Worm (Caenorhabditis elegans) whole organism, L1 larva: Measurements from ENCODE around the gene R07E5.7.

Experiments used
- C04F5.9 ChIP-seq: sonication (generic microtip); optimal IDR thresholded peaks from 2 replicates; lab custom pipeline; 2016; ENCODE audit warnings: missing genetic modification characterization, missing compliant biosample characterization
- C16A3.4 ChIP-seq: fragments of 150-350 bp; optimal IDR thresholded peaks from 2 replicates; lab custom pipeline; 2014; ENCODE audit warnings: missing biosample characterization, missing genetic modification characterization
- F16B12.6 ChIP-seq: fragments of 150-350 bp; optimal IDR thresholded peaks from 2 replicates; lab custom pipeline; 2014; ENCODE audit warnings: missing biosample characterization, missing genetic modification characterization
- aha-1 ChIP-seq: fragments of 150-350 bp; optimal IDR thresholded peaks from 2 replicates; lab custom pipeline; 2014; ENCODE audit warnings: missing biosample characterization, missing genetic modification characterization
- ama-1 ChIP-seq: fragments of 150-350 bp; optimal IDR thresholded peaks from 2 replicates; lab custom pipeline; 2014
- ceh-82 ChIP-seq, 3 experiments: fragments of 150-350 bp in 1 of 3; sonication (generic microtip) in 2 of 3; optimal IDR thresholded peaks; 2 replicates each; lab custom pipeline; 2014 to 2017; ENCODE audit warnings: missing biosample characterization in 3 of 3, missing genetic modification characterization in 3 of 3
- dpl-1 ChIP-seq, 3 experiments: fragments of 150-350 bp in 2 of 3; sonication (generic microtip) in 1 of 3; optimal IDR thresholded peaks; 2 replicates each; lab custom pipeline; 2014 to 2017; ENCODE audit warnings: missing biosample characterization in 3 of 3, missing genetic modification characterization in 3 of 3, missing genetic modification reagents in 3 of 3
- efl-1 ChIP-seq, 4 experiments: fragments of 150-350 bp; optimal IDR thresholded peaks in 3 of 4; peaks in 1 of 4; 1 replicate in 1 of 4; 2 replicates in 3 of 4; lab custom pipeline; 2014; ENCODE audit warnings: missing biosample characterization in 2 of 4, missing genetic modification characterization in 2 of 4, missing genetic modification reagents in 2 of 4
- egl-13 ChIP-seq: sonication (generic microtip); optimal IDR thresholded peaks from 2 replicates; lab custom pipeline; 2016; ENCODE audit warnings: missing genotype, missing genetic modification reagents, missing genetic modification characterization, missing compliant biosample characterization
- egl-27 ChIP-seq, 2 experiments: fragments of 150-350 bp in 1 of 2; sonication (generic microtip); optimal IDR thresholded peaks; 3 replicates each; lab custom pipeline; 2017 to 2018; ENCODE audit warnings: missing biosample characterization in 2 of 2, missing genetic modification characterization in 2 of 2, missing genetic modification reagents in 2 of 2
- ets-5 ChIP-seq: fragments of 200-800 bp; sonication (Bioruptor generic); IDR thresholded peaks from 2 replicates; pipeline ENCODE4 v1.3.6; 2022; ENCODE audit warnings: missing genetic modification characterization, missing compliant biosample characterization
- fkh-4 ChIP-seq: sonication (generic microtip); optimal IDR thresholded peaks from 2 replicates; lab custom pipeline; 2016; ENCODE audit warnings: missing compliant biosample characterization, missing genetic modification characterization, borderline replicate concordance
- grh-1 ChIP-seq: fragments of 200-800 bp; sonication (Bioruptor generic); IDR thresholded peaks from 2 replicates; pipeline ENCODE4 v1.3.6; 2022; ENCODE audit warnings: missing genetic modification reagents, missing genetic modification characterization, missing compliant biosample characterization
- hlh-17 ChIP-seq: fragments of 200-800 bp; sonication (Bioruptor generic); optimal IDR thresholded peaks from 2 replicates; lab custom pipeline; 2018; ENCODE audit warnings: missing genetic modification characterization, mild to moderate bottlenecking, missing compliant biosample characterization, moderate library complexity, borderline replicate concordance
- lin-13 ChIP-seq: fragments of 150-350 bp; optimal IDR thresholded peaks from 2 replicates; lab custom pipeline; 2014; ENCODE audit warnings: missing biosample characterization, missing genetic modification reagents, missing genetic modification characterization
- lin-14 ChIP-seq: fragments of 200-800 bp; sonication (Bioruptor generic); optimal IDR thresholded peaks from 2 replicates; lab custom pipeline; 2018; ENCODE audit warnings: mild to moderate bottlenecking, missing genetic modification characterization, moderate library complexity, missing compliant biosample characterization
- lin-35 ChIP-seq, 2 experiments: fragments of 150-350 bp; optimal IDR thresholded peaks; 2 replicates each; lab custom pipeline; 2014; ENCODE audit warnings: missing biosample characterization in 2 of 2, missing genetic modification characterization in 2 of 2, missing genetic modification reagents in 2 of 2
- lsy-2 ChIP-seq, 2 experiments: fragments of 150-350 bp; optimal IDR thresholded peaks; 2 replicates each; lab custom pipeline; 2014; ENCODE audit warnings: missing biosample characterization in 2 of 2, missing genetic modification characterization in 2 of 2
- mef-2 ChIP-seq: fragments of 150-350 bp; optimal IDR thresholded peaks from 2 replicates; lab custom pipeline; 2014; ENCODE audit warnings: missing biosample characterization, missing genetic modification characterization
- mep-1 ChIP-seq: fragments of 150-350 bp; optimal IDR thresholded peaks from 2 replicates; lab custom pipeline; 2014; ENCODE audit warnings: missing biosample characterization, missing genetic modification characterization
- nhr-12 ChIP-seq: sonication (generic microtip); optimal IDR thresholded peaks from 2 replicates; lab custom pipeline; 2017; ENCODE audit warnings: missing biosample characterization, missing genetic modification characterization
- nhr-19 ChIP-seq: fragments of 200-800 bp; sonication (Bioruptor generic); conservative IDR thresholded peaks from 2 replicates; pipeline ENCODE4 v1.3.6; 2022; ENCODE audit warnings: missing genetic modification characterization, missing compliant biosample characterization
- nhr-20 ChIP-seq: sonication (generic microtip); optimal IDR thresholded peaks from 2 replicates; lab custom pipeline; 2016; ENCODE audit warnings: mild to moderate bottlenecking, missing genetic modification characterization, missing compliant biosample characterization
- nhr-28 ChIP-seq: fragments of 150-350 bp; optimal IDR thresholded peaks from 2 replicates; lab custom pipeline; 2014; ENCODE audit warnings: missing biosample characterization, missing genetic modification characterization
- nhr-76 ChIP-seq: sonication (generic microtip); optimal IDR thresholded peaks from 2 replicates; lab custom pipeline; 2017; ENCODE audit warnings: missing biosample characterization, missing genetic modification characterization
- nhr-84 ChIP-seq: sonication (generic microtip); optimal IDR thresholded peaks from 2 replicates; lab custom pipeline; 2017; ENCODE audit warnings: missing biosample characterization, missing genetic modification characterization
- nhr-85 ChIP-seq: sonication (generic microtip); peaks from one replicate; lab custom pipeline; 2016; ENCODE audit warnings: missing genetic modification characterization, inconsistent platforms, missing compliant biosample characterization
- nhr-90 ChIP-seq: sonication (generic microtip); optimal IDR thresholded peaks from 2 replicates; lab custom pipeline; 2016; ENCODE audit warnings: mild to moderate bottlenecking, missing genetic modification characterization, missing compliant biosample characterization; ENCODE audit not compliant: poor library complexity
- rnt-1 ChIP-seq: sonication (generic microtip); optimal IDR thresholded peaks from 2 replicates; lab custom pipeline; 2016; ENCODE audit warnings: mild to moderate bottlenecking, missing genetic modification characterization, moderate library complexity, missing compliant biosample characterization
- skn-1 ChIP-seq: fragments of 150-350 bp; optimal IDR thresholded peaks from 2 replicates; lab custom pipeline; 2014; ENCODE audit warnings: missing biosample characterization, missing genetic modification characterization
- snpc-4 ChIP-seq: fragments of 150-350 bp; optimal IDR thresholded peaks from 2 replicates; lab custom pipeline; 2014; ENCODE audit warnings: missing biosample characterization, missing genetic modification characterization
- sox-4 ChIP-seq: sonication (generic microtip); optimal IDR thresholded peaks from 2 replicates; lab custom pipeline; 2016; ENCODE audit warnings: missing genetic modification characterization, missing compliant biosample characterization
- sptf-1 ChIP-seq: fragments of 150-350 bp; optimal IDR thresholded peaks from 2 replicates; lab custom pipeline; 2014; ENCODE audit warnings: missing biosample characterization, missing genetic modification characterization
- swsn-7 ChIP-seq: sonication (generic microtip); optimal IDR thresholded peaks from 2 replicates; lab custom pipeline; 2016; ENCODE audit warnings: missing genetic modification characterization, missing compliant biosample characterization
- tbx-2 ChIP-seq: sonication (generic microtip); optimal IDR thresholded peaks from 2 replicates; lab custom pipeline; 2016; ENCODE audit warnings: missing genetic modification characterization, missing compliant biosample characterization
- unc-130 ChIP-seq: fragments of 150-350 bp; optimal IDR thresholded peaks from 2 replicates; lab custom pipeline; 2017; ENCODE audit warnings: missing biosample characterization, missing genetic modification characterization, inconsistent platforms
- unc-30 ChIP-seq: sonication (generic microtip); optimal IDR thresholded peaks from 2 replicates; lab custom pipeline; 2017; ENCODE audit warnings: missing biosample characterization, missing genetic modification characterization
- zag-1 ChIP-seq: fragments of 150-350 bp; optimal IDR thresholded peaks from 2 replicates; lab custom pipeline; 2014; ENCODE audit warnings: missing biosample characterization, missing genetic modification characterization
- ztf-11 ChIP-seq, 2 experiments: sonication (generic microtip); optimal IDR thresholded peaks; 2 replicates each; lab custom pipeline; 2016 to 2017; ENCODE audit warnings: missing genetic modification characterization in 2 of 2, missing biosample characterization in 1 of 2, missing compliant biosample characterization in 1 of 2

The R07E5.7 gene

DNA sequence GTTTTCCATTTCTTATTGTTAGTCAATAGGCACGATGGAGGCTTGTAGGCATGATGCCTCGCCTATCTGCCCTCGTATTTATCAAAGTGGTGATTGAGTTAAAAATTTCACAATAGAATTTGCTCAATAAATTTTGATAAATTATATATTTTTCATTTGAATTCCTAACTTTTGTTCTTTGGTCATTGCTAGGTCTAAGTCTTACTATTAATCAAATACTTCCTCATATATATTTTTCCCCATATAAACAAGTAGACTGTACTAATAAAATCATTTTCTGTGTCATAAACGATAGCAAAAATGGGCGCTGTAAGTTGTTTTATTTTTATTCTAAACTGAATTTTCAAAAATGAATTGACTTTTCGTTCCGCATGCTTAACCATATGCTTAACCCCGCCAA lies 34.5 kb downstream of the R07E5.7 start, which contains the start of gene pals-28:
pals-28 (plus strand) TSS at position 301 of the 400 bp plus-strand sequence.
- TF ChIP-seq nhr-20 (tag; lab: Kevin White, UChicago) (no peak), nhr-12 (no peak), C16A3.4 (tag; lab: Kevin White, UChicago) (no peak), ceh-82 (tag; optimal IDR thresholded peaks at IDR 0.05; lab: Kevin White, UChicago) (no peak), ztf-11 (tag; optimal IDR thresholded peaks at IDR 0.05; lab: Kevin White, UChicago) (no peak), tbx-2 (tag; lab: Kevin White, UChicago) (no peak), ets-5 (GFP tag; lab: Robert Waterston, UW) (no peak), zag-1 (no peak), grh-1 (GFP tag; lab: Robert Waterston, UW) (no peak)
- TF ChIP-seq, all 84 proteins: peak for 0

DNA sequence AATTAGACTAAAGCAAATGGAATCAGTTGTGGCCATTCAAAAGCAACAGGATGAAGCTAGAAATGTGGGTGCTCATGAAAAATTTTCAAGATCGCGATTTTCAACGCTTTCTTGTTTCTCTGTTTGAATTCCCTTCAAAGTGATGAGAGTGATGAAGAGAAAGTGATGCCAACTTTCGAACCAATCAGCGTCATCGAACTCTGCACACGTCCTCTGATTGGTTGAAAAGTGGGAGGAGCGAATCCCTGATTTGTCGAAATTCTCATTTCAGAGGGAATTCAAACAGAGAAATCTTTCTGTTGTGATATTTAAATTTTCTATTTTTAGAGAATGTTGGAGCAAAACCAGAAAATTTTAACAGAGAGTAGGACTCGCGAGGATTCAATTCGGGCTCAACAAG lies 36.8 kb downstream of the R07E5.7 start:
- TF ChIP-seq efl-1 (optimal IDR thresholded peaks at IDR 0.05; lab: Kevin White, UChicago) = no peak
- peak in 1 of 2 experiments; percentile 36 for TF ChIP-seq efl-1 (GFP tag; optimal IDR thresholded peaks at IDR 0.05 in 1 of 2; lab: Kevin White, UChicago)
- TF ChIP-seq lsy-2 (tag; optimal IDR thresholded peaks at IDR 0.05; lab: Kevin White, UChicago) = no peak
- no peak for TF ChIP-seq lin-35 (GFP tag; optimal IDR thresholded peaks at IDR 0.05; lab: Kevin White, UChicago)

DNA sequence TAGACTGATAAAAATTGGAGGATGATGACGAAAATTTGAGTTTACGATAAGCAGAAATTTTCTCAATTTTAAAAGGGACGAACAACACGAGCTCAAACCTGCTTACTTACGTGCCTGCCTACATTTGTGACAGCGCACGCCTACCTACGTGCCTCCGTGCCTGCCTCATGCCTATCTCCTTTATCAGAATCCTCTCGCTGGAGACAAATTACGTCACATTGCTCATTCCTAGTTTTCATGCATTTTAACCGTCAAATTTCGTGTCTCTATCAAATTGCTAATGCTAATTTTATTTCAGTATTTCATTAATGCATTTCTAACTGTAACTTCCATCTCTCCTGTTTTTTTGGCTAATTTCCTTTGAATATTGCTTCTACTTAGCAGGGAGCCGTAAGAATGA lies 37.6 kb downstream of the R07E5.7 start, which contains the start of gene pals-27:
pals-27 (plus strand) TSS at position 301 of the 400 bp plus-strand sequence.
- TF ChIP-seq tbx-2 (tag; lab: Kevin White, UChicago) = no peak
- TF ChIP-seq, all 84 proteins: peak for 0

DNA sequence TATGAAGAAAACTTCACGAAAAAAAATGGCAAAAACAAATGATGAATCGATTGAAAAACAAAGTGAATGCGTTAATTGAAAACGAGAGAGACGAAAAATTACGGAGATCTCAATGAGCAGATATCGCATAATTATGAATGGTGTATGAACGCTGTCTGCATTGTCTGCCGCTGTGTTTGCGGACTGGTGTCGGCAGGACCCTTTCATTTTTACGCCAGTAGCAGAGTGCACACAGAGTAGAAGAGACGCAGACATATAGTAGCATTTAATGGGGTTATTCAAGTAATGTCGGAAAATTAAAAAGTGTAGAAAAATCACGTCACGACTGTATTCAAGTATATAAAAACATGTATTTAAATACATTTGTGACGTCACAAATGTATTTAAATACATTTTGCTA lies 38.1 kb downstream of the R07E5.7 start:
- TF ChIP-seq swsn-7 (peak; percentile 13), fkh-4 (tag; lab: Kevin White, UChicago) (no peak), tbx-2 (tag; lab: Kevin White, UChicago) (no peak), efl-1 (optimal IDR thresholded peaks at IDR 0.05; lab: Kevin White, UChicago) (peak; percentile 51 to 53), efl-1 (GFP tag; optimal IDR thresholded peaks at IDR 0.05 in 1 of 2; lab: Kevin White, UChicago) (peak; percentile 52 to 90), egl-13 (tag; lab: Kevin White, UChicago) (no peak), lin-35 (GFP tag; optimal IDR thresholded peaks at IDR 0.05; lab: Kevin White, UChicago) (peak in 1 of 2 experiments; percentile 48), mep-1 (tag; lab: Kevin White, UChicago) (peak; percentile 42), sptf-1 (no peak), mef-2 (tag; lab: Kevin White, UChicago) (no peak), snpc-4 (tag; lab: Kevin White, UChicago) (no peak), unc-30 (no peak), C04F5.9 (no peak), nhr-90 (tag; lab: Kevin White, UChicago) (no peak), nhr-76 (tag; lab: Kevin White, UChicago) (no peak), hlh-17 (GFP tag; lab: Kevin White, UChicago) (no peak), egl-27 (tag; optimal IDR thresholded peaks at IDR 0.05; lab: Kevin White, UChicago) (no peak), ceh-82 (tag; optimal IDR thresholded peaks at IDR 0.05; lab: Kevin White, UChicago) (peak in 1 of 3 experiments; percentile 43), sox-4 (no peak), lin-13 (GFP tag; lab: Kevin White, UChicago) (no peak), nhr-28 (no peak), nhr-84 (no peak), lin-14 (GFP tag; lab: Kevin White, UChicago) (no peak), skn-1 (no peak), nhr-85 (tag; lab: Kevin White, UChicago) (no peak), aha-1 (tag; lab: Kevin White, UChicago) (no peak), dpl-1 (GFP tag; optimal IDR thresholded peaks at IDR 0.05; lab: Kevin White, UChicago) (peak in 1 of 3 experiments; percentile 43), lsy-2 (tag; optimal IDR thresholded peaks at IDR 0.05; lab: Kevin White, UChicago) (peak in 1 of 2 experiments; percentile 54), rnt-1 (tag; lab: Kevin White, UChicago) (peak; percentile 42), unc-130 (tag; lab: Kevin White, UChicago) (no peak), nhr-19 (peak; percentile 9; the same call in 1 of the 2 replicates), F16B12.6 (tag; lab: Kevin White, UChicago) (peak; percentile 78), ama-1 (no peak), nhr-20 (tag; lab: Kevin White, UChicago) (no peak), zag-1 (no peak)
